Worm (Caenorhabditis elegans) whole organism, L4 larva: ENCODE measurements around the gene Y22D7AL.10.

Experiments used
- mdt-29 ChIP-seq: fragments of 200-800 bp; sonication (Bioruptor generic); IDR thresholded peaks from 2 replicates; pipeline ENCODE4 v1.3.6; 2022; ENCODE audit warnings: missing genetic modification reagents, missing genetic modification characterization, missing compliant biosample characterization
- zip-2 ChIP-seq: fragments of 150-350 bp; optimal IDR thresholded peaks from 2 replicates; lab custom pipeline; 2014; ENCODE audit warnings: missing biosample characterization, missing genetic modification characterization

DNA sequence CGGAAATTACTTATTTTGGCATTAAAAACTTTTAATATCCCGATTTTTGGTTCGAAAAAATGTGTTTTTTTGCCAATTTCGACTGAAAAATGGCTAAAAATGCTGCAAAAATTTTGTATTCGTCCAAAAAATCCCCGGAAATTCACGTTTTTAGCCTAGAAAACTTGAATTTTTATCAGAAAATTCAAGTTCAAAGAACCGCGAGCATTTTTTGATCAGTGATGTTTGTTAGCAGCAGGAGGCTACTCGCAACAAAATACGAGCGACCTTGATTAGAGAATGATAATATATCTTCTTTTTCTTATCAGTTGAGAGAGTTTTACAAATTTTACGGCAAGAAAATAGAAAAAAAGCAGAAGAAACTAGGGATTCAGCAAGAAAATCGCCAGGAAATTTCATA is 3.6 kb upstream of the Y22D7AL.10 start:
- no peak for TF ChIP-seq zip-2 (tag; lab: Kevin White, UChicago)
- TF ChIP-seq mdt-29, result no peak
